In the genomic region with DNA sequence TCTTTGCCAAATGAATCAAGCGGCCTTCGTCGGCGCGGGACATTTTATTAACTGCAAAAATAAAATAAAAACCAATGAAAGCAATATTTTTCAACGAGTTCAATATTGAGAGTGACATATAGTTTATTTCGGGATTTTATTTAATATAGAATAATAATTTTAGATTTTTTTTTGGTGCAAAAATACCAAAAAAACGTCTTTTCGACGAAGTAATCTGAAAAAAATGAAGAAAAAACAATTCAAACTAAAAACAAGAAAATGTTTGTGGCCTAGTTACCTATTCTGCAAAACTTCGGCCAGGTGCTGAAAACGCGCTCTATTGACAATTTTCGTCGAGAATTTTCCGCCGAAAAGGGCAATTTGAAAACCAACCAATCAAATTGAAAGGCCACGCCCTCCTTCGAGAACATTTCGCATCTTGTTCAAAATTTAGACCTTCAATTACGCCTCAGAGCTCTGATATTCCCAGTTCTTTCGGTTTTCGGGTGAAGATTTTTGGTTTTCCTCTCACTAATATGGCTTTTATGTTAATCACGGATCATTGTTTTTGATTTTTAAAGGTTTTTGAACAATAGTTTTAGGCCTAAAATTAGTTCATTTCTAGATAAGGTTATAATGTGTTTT, we compare ENCODE assay signal across 2 worm cellular contexts.
A peak's percentile ranks its signal among the peaks of the same experiment; 100 is the strongest.
TF ChIP-seq lines count a peak whose summit lies in the region.

A gene (minus strand): TSS at position 51 of the 624 bp plus-strand sequence.

TF ChIP-seq in whole organism, L1 larva, 84 proteins besides CTCF, POLR2A, EP300 and RAD21 (continued from another document):
- peak; percentile 99 for TF ChIP-seq egl-13 (tag; optimal IDR thresholded peaks at IDR 0.05; lab: Kevin White, UChicago)
- TF ChIP-seq vab-15 (tag; optimal IDR thresholded peaks at IDR 0.05; lab: Kevin White, UChicago) = peak; percentile 95
- TF ChIP-seq sup-37 (GFP tag; optimal IDR thresholded peaks at IDR 0.05; lab: Kevin White, UChicago) = peak; percentile 93
- peak; percentile 98 for TF ChIP-seq lsy-2 (tag; optimal IDR thresholded peaks at IDR 0.05; lab: Kevin White, UChicago)
- peak; percentile 65 for TF ChIP-seq hlh-4 (tag; optimal IDR thresholded peaks at IDR 0.05; lab: Kevin White, UChicago)
- peak; percentile 53 to 100 for TF ChIP-seq ztf-11 (tag; optimal IDR thresholded peaks at IDR 0.05; lab: Kevin White, UChicago)
- no peak for TF ChIP-seq tlp-1 (tag; optimal IDR thresholded peaks at IDR 0.05; lab: Kevin White, UChicago)
- peak; percentile 97 for TF ChIP-seq lin-39 (tag; optimal IDR thresholded peaks at IDR 0.05; lab: Kevin White, UChicago)
- TF ChIP-seq fos-1 (tag; optimal IDR thresholded peaks at IDR 0.05; lab: Kevin White, UChicago) = peak; percentile 95
- TF ChIP-seq nhr-28 (tag; optimal IDR thresholded peaks at IDR 0.05; lab: Kevin White, UChicago) = peak; percentile 72
- TF ChIP-seq nhr-85 (tag; lab: Kevin White, UChicago) = peak; percentile 99
- peak; percentile 99 for TF ChIP-seq sox-4 (tag; optimal IDR thresholded peaks at IDR 0.05; lab: Kevin White, UChicago)
- peak; percentile 99 for TF ChIP-seq xbp-1 (tag; optimal IDR thresholded peaks at IDR 0.05; lab: Kevin White, UChicago)
- TF ChIP-seq lin-13 (GFP tag; optimal IDR thresholded peaks at IDR 0.05; lab: Kevin White, UChicago) = peak; percentile 98
- peak; percentile 26 for TF ChIP-seq F16B12.6 (tag; optimal IDR thresholded peaks at IDR 0.05; lab: Kevin White, UChicago)
- peak; percentile 99 for TF ChIP-seq dsc-1 (tag; optimal IDR thresholded peaks at IDR 0.05; lab: Kevin White, UChicago)
- TF ChIP-seq ceh-82 (tag; optimal IDR thresholded peaks at IDR 0.05; lab: Kevin White, UChicago) = peak; percentile 97 to 98 (median 98)
- peak; percentile 98 for TF ChIP-seq ceh-8 (GFP tag; optimal IDR thresholded peaks at IDR 0.05; lab: Kevin White, UChicago)
- peak; percentile 98 for TF ChIP-seq ztf-4 (tag; optimal IDR thresholded peaks at IDR 0.05; lab: Kevin White, UChicago)
- TF ChIP-seq mab-9 (GFP tag; IDR thresholded peaks at IDR 0.05; lab: Robert Waterston, UW) = peak; percentile 99
- TF ChIP-seq zip-4 (GFP tag; optimal IDR thresholded peaks at IDR 0.05; lab: Kevin White, UChicago) = peak; percentile 94
- peak; percentile 91 to 92 for TF ChIP-seq lin-35 (GFP tag; optimal IDR thresholded peaks at IDR 0.05; lab: Kevin White, UChicago)
- peak; percentile 97 for TF ChIP-seq Y116A8C.19 (tag; optimal IDR thresholded peaks at IDR 0.05; lab: Kevin White, UChicago; ENCODE audit: borderline replicate concordance)
- TF ChIP-seq fkh-8 (tag; optimal IDR thresholded peaks at IDR 0.05; lab: Kevin White, UChicago) = peak; percentile 100
- TF ChIP-seq egl-27 (tag; optimal IDR thresholded peaks at IDR 0.05; lab: Kevin White, UChicago) = peak; percentile 85 to 89
- peak; percentile 54 for TF ChIP-seq hpl-2 (GFP tag; optimal IDR thresholded peaks at IDR 0.05; lab: Kevin White, UChicago)
- peak; percentile 99 for TF ChIP-seq lin-15B (tag; optimal IDR thresholded peaks at IDR 0.05; lab: Kevin White, UChicago)
- peak; percentile 85 for TF ChIP-seq hlh-17 (GFP tag; optimal IDR thresholded peaks at IDR 0.05; lab: Kevin White, UChicago; ENCODE audit: borderline replicate concordance)
- TF ChIP-seq C16A3.4 (tag; optimal IDR thresholded peaks at IDR 0.05; lab: Kevin White, UChicago) = peak; percentile 97
TF ChIP-seq in whole organism, L1 larva: peak in this region for 78.

TF ChIP-seq in whole organism, young adult, 124 proteins besides CTCF, POLR2A, EP300 and RAD21 (continued from another document):
- TF ChIP-seq ceh-100 (GFP tag; IDR thresholded peaks at IDR 0.05; lab: Robert Waterston, UW) = peak; percentile 86
- TF ChIP-seq gei-17 (GFP tag; optimal IDR thresholded peaks at IDR 0.05; lab: Kevin White, UChicago) = peak; percentile 69
- TF ChIP-seq pbrm-1 (GFP tag; IDR thresholded peaks at IDR 0.05; lab: Robert Waterston, UW) = peak; percentile 96
- peak; percentile 60; the same call in 1 of the 2 replicates for TF ChIP-seq cebp-1 (GFP tag; IDR thresholded peaks at IDR 0.05; lab: Robert Waterston, UW)
- peak; percentile 92 for TF ChIP-seq cebp-1 (tag; optimal IDR thresholded peaks at IDR 0.05; lab: Kevin White, UChicago)
- TF ChIP-seq ceh-91 (GFP tag; IDR thresholded peaks at IDR 0.05; lab: Robert Waterston, UW) = peak; percentile 93
- TF ChIP-seq snpc-3.4 (tag; optimal IDR thresholded peaks at IDR 0.05; lab: Kevin White, UChicago) = peak; percentile 95
- no peak for TF ChIP-seq sptf-2 (GFP tag; optimal IDR thresholded peaks at IDR 0.05; lab: Kevin White, UChicago)
- TF ChIP-seq attf-3 (GFP tag; conservative IDR thresholded peaks at IDR 0.05; lab: Robert Waterston, UW) = peak; percentile 81
- TF ChIP-seq F37B4.10 (GFP tag; IDR thresholded peaks at IDR 0.05; lab: Robert Waterston, UW) = 0 out of 2 replicates have a peak, but pooled peaks have one; percentile 33
- TF ChIP-seq tbx-9 (tag; optimal IDR thresholded peaks at IDR 0.05; lab: Kevin White, UChicago; ENCODE audit: borderline replicate concordance) = no peak
- TF ChIP-seq mel-28 (tag; optimal IDR thresholded peaks at IDR 0.05; lab: Kevin White, UChicago; ENCODE audit: borderline replicate concordance) = peak; percentile 65
- TF ChIP-seq lin-54 (GFP tag; optimal IDR thresholded peaks at IDR 0.05; lab: Kevin White, UChicago) = peak; percentile 98
- TF ChIP-seq bed-2 (GFP tag; IDR thresholded peaks at IDR 0.05; lab: Robert Waterston, UW) = peak; percentile 95
- peak; percentile 92 for TF ChIP-seq nhr-27 (tag; optimal IDR thresholded peaks at IDR 0.05; lab: Kevin White, UChicago)
- TF ChIP-seq F52B5.7 (tag; optimal IDR thresholded peaks at IDR 0.05; lab: Kevin White, UChicago) = peak; percentile 88
- TF ChIP-seq T26A5.8 (tag; optimal IDR thresholded peaks at IDR 0.05; lab: Kevin White, UChicago) = no peak
- peak; percentile 31 to 92 for TF ChIP-seq let-607 (tag; optimal IDR thresholded peaks at IDR 0.05; lab: Kevin White, UChicago)
- TF ChIP-seq K11D2.4 (GFP tag; IDR thresholded peaks at IDR 0.05; lab: Robert Waterston, UW) = peak; percentile 94
- TF ChIP-seq zim-3 (tag; optimal IDR thresholded peaks at IDR 0.05; lab: Kevin White, UChicago) = peak; percentile 76
- 0 out of 2 replicates have a peak, but pooled peaks have one; percentile 79 for TF ChIP-seq nhr-120 (GFP tag; IDR thresholded peaks at IDR 0.05; lab: Robert Waterston, UW)
- TF ChIP-seq egrh-3 (GFP tag; IDR thresholded peaks at IDR 0.05; lab: Robert Waterston, UW) = peak; percentile 34; the same call in 1 of the 2 replicates
- TF ChIP-seq ztf-18 (tag; optimal IDR thresholded peaks at IDR 0.05; lab: Kevin White, UChicago) = peak; percentile 65
- peak; percentile 93 for TF ChIP-seq madf-10 (tag; optimal IDR thresholded peaks at IDR 0.05; lab: Kevin White, UChicago)
- TF ChIP-seq hrde-1 (tag; optimal IDR thresholded peaks at IDR 0.05; lab: Kevin White, UChicago; ENCODE audit: borderline replicate concordance) = peak; percentile 90
- TF ChIP-seq ceh-27 (GFP tag; optimal IDR thresholded peaks at IDR 0.05; lab: Kevin White, UChicago) = peak; percentile 98
- peak; percentile 95 for TF ChIP-seq dox-1 (GFP tag; IDR thresholded peaks at IDR 0.05; lab: Robert Waterston, UW)
- peak; percentile 89 for TF ChIP-seq F49E8.2 (tag; optimal IDR thresholded peaks at IDR 0.05; lab: Kevin White, UChicago; ENCODE audit: insufficient read depth)
- TF ChIP-seq lsl-1 (GFP tag; optimal IDR thresholded peaks at IDR 0.05; lab: Kevin White, UChicago) = peak; percentile 76
- peak; percentile 91; the same call in 1 of the 2 replicates for TF ChIP-seq cebp-2 (GFP tag; IDR thresholded peaks at IDR 0.05; lab: Robert Waterston, UW)
- no peak for TF ChIP-seq sdz-38 (tag; optimal IDR thresholded peaks at IDR 0.05; lab: Kevin White, UChicago)
